Fruit fly (Drosophila melanogaster) whole organism, embryonic: Measurements from ENCODE around the gene rho-6.

ENCODE experiments used
- BEAF-32 ChIP-seq: fragments of 200-800 bp; sonication (Bioruptor generic); optimal IDR thresholded peaks from 3 replicates; lab custom pipeline; 2017; ENCODE audit warnings: missing biosample characterization, missing genetic modification characterization, mild to moderate bottlenecking, moderate library complexity, missing genetic modification reagents
- Bdp1 ChIP-seq: fragments of 200-800 bp; sonication (Bioruptor generic); optimal IDR thresholded peaks from 3 replicates; lab custom pipeline; 2016; ENCODE audit warnings: missing biosample characterization, missing genetic modification characterization
- CG10267 ChIP-seq: fragments of 200-800 bp; sonication (Bioruptor generic); optimal IDR thresholded peaks from 2 replicates; lab custom pipeline; 2018; ENCODE audit warnings: missing biosample characterization, mild to moderate bottlenecking, missing genetic modification characterization, moderate library complexity
- CG12155 ChIP-seq: fragments of 200-800 bp; sonication (Bioruptor generic); optimal IDR thresholded peaks from 3 replicates; lab custom pipeline; 2016; ENCODE audit warnings: missing biosample characterization, missing genetic modification characterization
- CG12659 ChIP-seq: fragments of 200-800 bp; sonication (Bioruptor generic); optimal IDR thresholded peaks from 3 replicates; lab custom pipeline; 2017; ENCODE audit warnings: mild to moderate bottlenecking, missing biosample characterization, missing genetic modification reagents, missing genetic modification characterization
- CG14710 ChIP-seq: fragments of 200-800 bp; sonication (Bioruptor generic); optimal IDR thresholded peaks from 3 replicates; lab custom pipeline; 2019; ENCODE audit warnings: missing biosample characterization, mild to moderate bottlenecking, missing genetic modification characterization, moderate library complexity
- CG15269 ChIP-seq: fragments of 200-800 bp; sonication (Bioruptor generic); optimal IDR thresholded peaks from 2 replicates; lab custom pipeline; 2018; ENCODE audit warnings: missing biosample characterization, mild to moderate bottlenecking, missing genetic modification characterization, moderate library complexity
- CG15601 ChIP-seq: fragments of 200-800 bp; sonication (Bioruptor generic); optimal IDR thresholded peaks from 3 replicates; lab custom pipeline; 2019; ENCODE audit warnings: missing biosample characterization, mild to moderate bottlenecking, missing genetic modification characterization, moderate library complexity
- CG1603 ChIP-seq: fragments of 200-800 bp; sonication (Bioruptor generic); optimal IDR thresholded peaks from 2 replicates; lab custom pipeline; 2019; ENCODE audit warnings: missing biosample characterization, mild to moderate bottlenecking, missing genetic modification characterization, moderate library complexity
- CG16813 ChIP-seq: fragments of 200-800 bp; sonication (Bioruptor generic); IDR thresholded peaks from 3 replicates; pipeline ENCODE4 v1.3.6; 2022; ENCODE audit warnings: missing biosample characterization, missing genetic modification characterization; ENCODE audit not compliant: partially characterized antibody
- CG2712 ChIP-seq: fragments of 200-800 bp; optimal IDR thresholded peaks from 3 replicates; lab custom pipeline; 2019; ENCODE audit warnings: missing biosample characterization, mild to moderate bottlenecking, missing genetic modification characterization, moderate library complexity
- CG30403 ChIP-seq: fragments of 200-800 bp; sonication (Bioruptor generic); optimal IDR thresholded peaks from 3 replicates; lab custom pipeline; 2016; ENCODE audit warnings: missing biosample characterization, missing genetic modification characterization
- CG3847 ChIP-seq: fragments of 200-800 bp; sonication (Bioruptor generic); IDR thresholded peaks from 2 replicates; pipeline ENCODE4 v1.3.6; 2022; ENCODE audit warnings: missing biosample characterization, missing genetic modification characterization
- CG42726 ChIP-seq: fragments of 200-800 bp; sonication (Bioruptor generic); IDR thresholded peaks from 2 replicates; pipeline ENCODE4 v1.3.6; 2022; ENCODE audit warnings: missing biosample characterization, missing genetic modification characterization; ENCODE audit not compliant: partially characterized antibody
- CG5245 ChIP-seq: fragments of 200-800 bp; sonication (Bioruptor generic); optimal IDR thresholded peaks from 3 replicates; lab custom pipeline; 2016; ENCODE audit warnings: missing biosample characterization, missing genetic modification characterization
- CG9797 ChIP-seq: fragments of 200-800 bp; sonication (Bioruptor generic); optimal IDR thresholded peaks from 3 replicates; lab custom pipeline; 2018; ENCODE audit warnings: missing biosample characterization, mild to moderate bottlenecking, missing genetic modification characterization
- Dek ChIP-seq: fragments of 200-800 bp; sonication (Bioruptor generic); optimal IDR thresholded peaks from 3 replicates; lab custom pipeline; 2019; ENCODE audit warnings: missing biosample characterization, mild to moderate bottlenecking, missing genetic modification characterization, moderate library complexity
- Dip2 ChIP-seq: fragments of 200-800 bp; sonication (Bioruptor generic); IDR thresholded peaks from 2 replicates; pipeline ENCODE4 v1.3.6; 2022; ENCODE audit warnings: missing biosample characterization, missing genetic modification characterization
- E2f2 ChIP-seq: fragments of 200-800 bp; sonication (Bioruptor generic); IDR thresholded peaks from 2 replicates; pipeline ENCODE4 v1.3.6; 2022; ENCODE audit warnings: missing biosample characterization, missing genetic modification characterization
- Elba2 ChIP-seq: fragments of 200-800 bp; sonication (Bioruptor generic); optimal IDR thresholded peaks from 3 replicates; lab custom pipeline; 2016; ENCODE audit warnings: missing biosample characterization, missing genetic modification characterization
- Hmr ChIP-seq: fragments of 200-800 bp; sonication (Bioruptor generic); optimal IDR thresholded peaks from 3 replicates; lab custom pipeline; 2017; ENCODE audit warnings: mild to moderate bottlenecking, missing biosample characterization, missing genetic modification reagents, missing genetic modification characterization
- Lhr ChIP-seq: fragments of 200-800 bp; sonication (Bioruptor generic); optimal IDR thresholded peaks from 3 replicates; lab custom pipeline; 2017; ENCODE audit warnings: mild to moderate bottlenecking, missing biosample characterization, missing genetic modification reagents, missing genetic modification characterization
- MBD-R2 ChIP-seq: fragments of 200-800 bp; sonication (Bioruptor generic); IDR thresholded peaks from 2 replicates; pipeline ENCODE4 v1.3.6; 2022; ENCODE audit warnings: missing biosample characterization, missing genetic modification characterization
- MESR4 ChIP-seq: fragments of 200-800 bp; sonication (Bioruptor generic); optimal IDR thresholded peaks from 2 replicates; lab custom pipeline; 2018; ENCODE audit warnings: missing biosample characterization, mild to moderate bottlenecking, missing genetic modification characterization, moderate library complexity
- Med ChIP-seq: fragments of 200-800 bp; sonication (Bioruptor generic); peaks from one replicate; lab custom pipeline; 2016; ENCODE audit warnings: missing biosample characterization, missing genetic modification characterization, mild to moderate bottlenecking, inconsistent platforms, moderate library complexity
- Ravus ChIP-seq: fragments of 200-800 bp; sonication (Bioruptor generic); IDR thresholded peaks from 2 replicates; pipeline ENCODE4 v1.3.6; 2022; ENCODE audit warnings: missing biosample characterization, missing genetic modification characterization
- Sin3A ChIP-seq: fragments of >200 bp; optimal IDR thresholded peaks from 2 replicates; lab custom pipeline; 2018
- YL-1 ChIP-seq: fragments of 200-800 bp; sonication (Bioruptor generic); optimal IDR thresholded peaks from 3 replicates; lab custom pipeline; 2017; ENCODE audit warnings: missing biosample characterization, mild to moderate bottlenecking, missing genetic modification characterization
- bcd ChIP-seq: fragments of 200-800 bp; sonication (Bioruptor generic); optimal IDR thresholded peaks from 2 replicates; lab custom pipeline; 2017; ENCODE audit warnings: missing biosample characterization, mild to moderate bottlenecking, missing genetic modification characterization
- bigmax ChIP-seq: fragments of 200-800 bp; sonication (Bioruptor generic); optimal IDR thresholded peaks from 2 replicates; lab custom pipeline; 2018; ENCODE audit warnings: missing biosample characterization, mild to moderate bottlenecking, missing genetic modification characterization
- caup ChIP-seq: fragments of 200-800 bp; sonication (Bioruptor generic); optimal IDR thresholded peaks from 3 replicates; lab custom pipeline; 2017; ENCODE audit warnings: missing biosample characterization, mild to moderate bottlenecking, missing genetic modification characterization, moderate library complexity; ENCODE audit not compliant: severe bottlenecking
- ems ChIP-seq: fragments of 200-800 bp; sonication (Bioruptor generic); optimal IDR thresholded peaks from 3 replicates; lab custom pipeline; 2016; ENCODE audit warnings: missing biosample characterization, missing genetic modification characterization
- eve ChIP-seq, 2 experiments: fragments of >200 bp; optimal IDR thresholded peaks; 2 replicates each; lab custom pipeline; 2017; ENCODE audit warnings: missing biosample characterization in 2 of 2, missing genetic modification characterization in 2 of 2
- ewg ChIP-seq: fragments of 200-800 bp; sonication (Bioruptor generic); optimal IDR thresholded peaks from 3 replicates; lab custom pipeline; 2017; ENCODE audit warnings: mild to moderate bottlenecking, missing biosample characterization, missing genetic modification reagents, missing genetic modification characterization
- gcm ChIP-seq: fragments of 200-800 bp; sonication (Bioruptor generic); optimal IDR thresholded peaks from 2 replicates; lab custom pipeline; 2019; ENCODE audit warnings: missing biosample characterization, mild to moderate bottlenecking, missing genetic modification characterization, moderate library complexity
- gfzf ChIP-seq: fragments of 200-800 bp; sonication (Bioruptor generic); optimal IDR thresholded peaks from 2 replicates; lab custom pipeline; 2016; ENCODE audit warnings: missing biosample characterization, mild to moderate bottlenecking, missing genetic modification characterization, moderate library complexity
- ind ChIP-seq: fragments of 200-800 bp; sonication (Bioruptor generic); optimal IDR thresholded peaks from 3 replicates; lab custom pipeline; 2016; ENCODE audit warnings: missing biosample characterization, missing genetic modification characterization
- inv ChIP-seq: fragments of 200-800 bp; sonication (Bioruptor generic); IDR thresholded peaks from 2 replicates; pipeline ENCODE4 v1.3.6; 2022; ENCODE audit warnings: missing biosample characterization, missing genetic modification characterization; ENCODE audit not compliant: partially characterized antibody
- lov ChIP-seq, 2 experiments: fragments of 200-800 bp in 1 of 2; fragments of >200 bp in 1 of 2; sonication (Bioruptor generic) in 1 of 2; IDR thresholded peaks in 1 of 2; optimal IDR thresholded peaks in 1 of 2; 2 replicates in 1 of 2; 3 replicates in 1 of 2; pipeline versions ENCODE4 v1.3.6 to Lab custom; 2017 to 2022; ENCODE audit warnings: missing biosample characterization in 1 of 2, missing genetic modification characterization in 1 of 2
- nmo ChIP-seq: fragments of 200-800 bp; sonication (Bioruptor generic); optimal IDR thresholded peaks from 2 replicates; lab custom pipeline; 2018; ENCODE audit warnings: missing biosample characterization, mild to moderate bottlenecking, missing genetic modification characterization, moderate library complexity
- pb ChIP-seq: fragments of 200-800 bp; sonication (Bioruptor generic); optimal IDR thresholded peaks from 3 replicates; lab custom pipeline; 2016; ENCODE audit warnings: missing biosample characterization, missing genetic modification characterization
- pita ChIP-seq: fragments of 200-800 bp; sonication (Bioruptor generic); optimal IDR thresholded peaks from 2 replicates; lab custom pipeline; 2017; ENCODE audit warnings: missing biosample characterization, mild to moderate bottlenecking, missing genetic modification characterization
- pnt ChIP-seq: fragments of 200-800 bp; sonication (Bioruptor generic); optimal IDR thresholded peaks from 3 replicates; lab custom pipeline; 2016; ENCODE audit warnings: missing biosample characterization, missing genetic modification characterization
- pzg ChIP-seq: fragments of 200-800 bp; sonication (Bioruptor generic); optimal IDR thresholded peaks from 3 replicates; lab custom pipeline; 2018; ENCODE audit warnings: missing biosample characterization, mild to moderate bottlenecking, missing genetic modification characterization, moderate library complexity
- row ChIP-seq: fragments of 200-800 bp; sonication (Bioruptor generic); IDR thresholded peaks from 3 replicates; pipeline ENCODE4 v1.3.6; 2022; ENCODE audit warnings: missing biosample characterization, missing genetic modification characterization
- sqz ChIP-seq: fragments of 200-800 bp; sonication (Bioruptor generic); optimal IDR thresholded peaks from 3 replicates; lab custom pipeline; 2018; ENCODE audit warnings: missing biosample characterization, mild to moderate bottlenecking, missing genetic modification characterization
- trem ChIP-seq: fragments of 200-800 bp; optimal IDR thresholded peaks from 3 replicates; lab custom pipeline; 2019; ENCODE audit warnings: missing biosample characterization, mild to moderate bottlenecking, missing genetic modification characterization, moderate library complexity
- unpg ChIP-seq: fragments of 200-800 bp; sonication (Bioruptor generic); optimal IDR thresholded peaks from 3 replicates; lab custom pipeline; 2018; ENCODE audit warnings: missing biosample characterization, mild to moderate bottlenecking, missing genetic modification characterization, moderate library complexity

Gene rho-6

DNA sequence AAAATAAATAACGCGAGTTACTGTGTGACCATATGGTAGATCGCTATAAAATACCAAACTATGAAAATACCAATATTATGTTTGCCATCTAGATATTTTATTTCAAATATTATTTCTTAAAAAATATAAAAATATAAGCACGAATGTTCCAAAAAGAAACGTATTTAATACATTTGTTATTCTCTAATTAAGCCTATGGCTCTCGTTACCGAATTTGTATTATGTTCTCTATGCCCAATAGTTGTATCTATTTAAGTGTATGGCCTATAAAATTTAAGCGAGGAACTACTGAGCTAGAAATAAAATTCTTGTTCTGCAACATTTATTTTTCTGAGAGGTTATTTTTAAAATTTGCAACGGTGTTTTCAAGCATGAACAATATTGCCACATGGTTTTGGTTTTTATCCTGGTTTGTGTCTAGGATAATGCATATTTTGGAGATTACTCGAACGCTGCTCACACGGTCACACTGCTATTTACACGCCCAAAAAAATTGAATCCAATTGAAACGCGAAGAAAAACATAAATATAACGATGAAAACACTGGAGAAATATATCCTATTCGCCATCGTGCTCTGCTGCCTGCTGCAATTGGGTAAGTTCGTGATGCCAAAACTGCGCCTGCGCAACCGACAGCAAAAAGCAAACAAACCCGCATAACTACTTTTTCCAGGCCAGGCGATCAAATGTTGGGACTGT is 39.5 kb upstream of the rho-6 start, which contains the start of the genes CG6583 and crok (continued):
- TF ChIP-seq CG12155 (GFP tag; lab: Kevin White, UChicago) (peak; percentile 50), ewg (GFP tag; lab: Kevin White, UChicago) (peak; percentile 63), BEAF-32 (GFP tag; lab: Kevin White, UChicago) (peak; percentile 42), CG16813 (0 out of 3 replicates have a peak, but pooled peaks have one; percentile 13), pzg (GFP tag; lab: Kevin White, UChicago) (peak; percentile 86), bigmax (GFP tag; lab: Kevin White, UChicago) (no peak), pb (GFP tag; lab: Kevin White, UChicago) (no peak), row (no peak), CG10267 (tag; lab: Kevin White, UChicago) (peak; percentile 45), CG5245 (no peak), CG2712 (tag; lab: Kevin White, UChicago) (no peak), unpg (GFP tag; lab: Kevin White, UChicago) (no peak), YL-1 (GFP tag; lab: Kevin White, UChicago) (peak; percentile 56), inv (GFP tag; lab: Robert Waterston, UW) (0 out of 2 replicates have a peak, but pooled peaks have one; percentile 29), Lhr (peak; percentile 62), caup (GFP tag; lab: Kevin White, UChicago) (no peak), Dip2 (GFP tag; lab: Robert Waterston, UW) (no peak), pita (peak; percentile 52), CG42726 (GFP tag; lab: Robert Waterston, UW) (no peak), Bdp1 (GFP tag; lab: Kevin White, UChicago) (no peak), eve (GFP tag; optimal IDR thresholded peaks at IDR 0.05; lab: Kevin White, UChicago) (no peak), MBD-R2 (GFP tag; lab: Robert Waterston, UW) (peak; percentile 60), MESR4 (GFP tag; lab: Kevin White, UChicago) (peak; percentile 81), Med (peak; percentile 53), CG1603 (tag; lab: Kevin White, UChicago) (peak; percentile 67), gfzf (GFP tag; lab: Kevin White, UChicago) (peak; percentile 91), nmo (peak; percentile 61), Dek (peak; percentile 30), gcm (GFP tag; lab: Kevin White, UChicago) (peak; percentile 58), Elba2 (peak; percentile 95), Ravus (GFP tag; lab: Robert Waterston, UW) (no peak), pnt (GFP tag; lab: Kevin White, UChicago) (no peak), CG15601 (tag; lab: Kevin White, UChicago) (peak; percentile 58), CG3847 (GFP tag; lab: Robert Waterston, UW) (peak; percentile 66), ems (GFP tag; lab: Kevin White, UChicago) (no peak), lov (optimal IDR thresholded peaks at IDR 0.05; lab: Kevin White, UChicago) (no peak), lov (GFP tag; IDR thresholded peaks at IDR 0.05; lab: Robert Waterston, UW) (no peak), CG9797 (peak; percentile 69), sqz (GFP tag; lab: Kevin White, UChicago) (peak; percentile 36), CG14710 (tag; lab: Kevin White, UChicago) (peak; percentile 78), Hmr (peak; percentile 37), ind (GFP tag; lab: Kevin White, UChicago) (no peak), bcd (GFP tag; lab: Kevin White, UChicago) (peak; percentile 12), CG15269 (no peak), trem (peak; percentile 62), Sin3A (lab: Kevin White, UChicago) (peak; percentile 15), CG12659 (GFP tag; lab: Kevin White, UChicago) (peak; percentile 34), CG30403 (GFP tag; lab: Kevin White, UChicago) (no peak), E2f2 (GFP tag; lab: Robert Waterston, UW) (peak; percentile 52)
